Worm (Caenorhabditis elegans): Measurements from ENCODE around the gene pals-37.

pals-37 gene

DNA sequence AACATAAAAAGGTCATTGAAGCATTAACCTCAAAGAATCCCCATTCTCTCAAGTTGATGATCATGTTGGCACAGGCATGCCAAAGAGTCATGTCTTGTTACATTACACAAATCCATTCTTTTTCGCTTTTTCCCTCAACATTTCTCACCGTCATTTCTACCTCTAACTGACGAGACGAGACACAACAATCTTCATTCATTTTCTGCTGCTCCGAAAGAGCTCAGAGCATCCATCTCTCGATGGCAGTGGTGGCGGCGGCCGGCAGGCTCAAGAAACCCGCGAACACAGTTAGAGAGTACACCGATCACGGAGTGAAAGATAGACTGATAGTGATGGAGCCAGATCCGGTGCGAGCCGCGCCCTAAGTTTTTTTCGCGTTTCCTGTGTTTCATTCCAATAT is 35.8 kb upstream of the pals-37 start (continued):
- TF ChIP-seq Y116A8C.19 (tag; optimal IDR thresholded peaks at IDR 0.05; ENCODE audit: borderline replicate concordance) (no peak), ceh-82 (tag; optimal IDR thresholded peaks at IDR 0.05) (no peak), zag-1 (tag; optimal IDR thresholded peaks at IDR 0.05) (no peak), sup-37 (GFP tag; optimal IDR thresholded peaks at IDR 0.05) (no peak), mef-2 (tag; optimal IDR thresholded peaks at IDR 0.05) (no peak), tlp-1 (tag; optimal IDR thresholded peaks at IDR 0.05) (no peak), zip-4 (GFP tag; optimal IDR thresholded peaks at IDR 0.05) (no peak), egl-27 (tag; optimal IDR thresholded peaks at IDR 0.05) (no peak), lin-39 (tag; optimal IDR thresholded peaks at IDR 0.05) (no peak), unc-130 (tag; optimal IDR thresholded peaks at IDR 0.05) (peak; percentile 10), nhr-19 (GFP tag; conservative IDR thresholded peaks at IDR 0.05) (0 out of 2 replicates have a peak, but pooled peaks have one; percentile 10), ztf-11 (tag; optimal IDR thresholded peaks at IDR 0.05) (no peak), lin-14 (GFP tag; optimal IDR thresholded peaks at IDR 0.05) (peak; percentile 70), efl-1 (optimal IDR thresholded peaks at IDR 0.05) (no peak), efl-1 (GFP tag; optimal IDR thresholded peaks at IDR 0.05 in 1 of 2) (no peak), vab-15 (tag; optimal IDR thresholded peaks at IDR 0.05) (no peak), grh-1 (GFP tag; IDR thresholded peaks at IDR 0.05) (no peak), pqm-1 (tag; optimal IDR thresholded peaks at IDR 0.05) (no peak), nhr-11 (tag; optimal IDR thresholded peaks at IDR 0.05) (no peak), snpc-4 (tag; optimal IDR thresholded peaks at IDR 0.05) (no peak), alr-1 (tag; optimal IDR thresholded peaks at IDR 0.05; ENCODE audit: borderline replicate concordance) (no peak), fkh-4 (tag; optimal IDR thresholded peaks at IDR 0.05; ENCODE audit: borderline replicate concordance) (no peak), pag-3 (tag; optimal IDR thresholded peaks at IDR 0.05; ENCODE audit: borderline replicate concordance, insufficient read depth) (peak; percentile 99), ama-1 (optimal IDR thresholded peaks at IDR 0.05) (no peak), nhr-77 (tag; optimal IDR thresholded peaks at IDR 0.05) (no peak), lsy-2 (tag; optimal IDR thresholded peaks at IDR 0.05) (no peak), blmp-1 (tag; optimal IDR thresholded peaks at IDR 0.05) (no peak), lin-35 (GFP tag; optimal IDR thresholded peaks at IDR 0.05) (peak in 1 of 2 experiments; percentile 9), hpl-2 (GFP tag; optimal IDR thresholded peaks at IDR 0.05) (no peak), sptf-1 (tag; optimal IDR thresholded peaks at IDR 0.05) (no peak), nhr-71 (tag; optimal IDR thresholded peaks at IDR 0.05) (peak; percentile 41), ceh-90 (tag; optimal IDR thresholded peaks at IDR 0.05) (no peak), ces-1 (GFP tag; optimal IDR thresholded peaks at IDR 0.05) (no peak), unc-62 (GFP tag; optimal IDR thresholded peaks at IDR 0.05) (no peak), aha-1 (tag; optimal IDR thresholded peaks at IDR 0.05) (no peak), nhr-20 (tag; optimal IDR thresholded peaks at IDR 0.05) (no peak), efl-3 (GFP tag; optimal IDR thresholded peaks at IDR 0.05) (no peak), ets-5 (GFP tag; IDR thresholded peaks at IDR 0.05) (no peak), rnt-1 (tag; optimal IDR thresholded peaks at IDR 0.05) (peak; percentile 61)

ce11 chrV:12475360-12475759 is 34.0 kb upstream of the pals-37 start:
- TF ChIP-seq lin-35 (GFP tag; optimal IDR thresholded peaks at IDR 0.05) (peak in 1 of 2 experiments; percentile 13), C04F5.9 (tag; optimal IDR thresholded peaks at IDR 0.05) (no peak), elt-2 (tag; optimal IDR thresholded peaks at IDR 0.05) (peak; percentile 74)

DNA sequence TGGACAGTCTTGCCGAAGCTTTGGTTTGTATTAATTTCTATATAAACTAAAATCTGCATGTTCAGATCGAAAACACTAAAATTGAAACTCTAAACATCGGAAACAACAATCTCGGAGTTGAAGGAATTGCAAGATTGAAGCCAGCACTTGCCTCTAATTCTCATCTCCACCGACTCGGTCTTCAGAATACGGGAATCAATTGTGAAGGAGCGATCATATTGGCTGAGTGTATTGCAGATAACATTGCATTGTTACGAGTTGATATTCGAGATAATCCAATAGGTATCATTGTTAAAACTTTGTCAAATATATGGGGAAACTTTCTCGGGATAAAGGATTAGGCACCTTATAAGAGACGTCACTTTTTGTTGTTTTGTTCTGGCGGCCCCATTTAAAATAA is 29.0 kb upstream of the pals-37 start:
- no peak for TF ChIP-seq tbx-2 (tag; optimal IDR thresholded peaks at IDR 0.05)
- TF ChIP-seq lin-39 (tag; optimal IDR thresholded peaks at IDR 0.05) = no peak
- TF ChIP-seq nhr-12 (tag; optimal IDR thresholded peaks at IDR 0.05) = no peak
- no peak for TF ChIP-seq pag-3 (tag; optimal IDR thresholded peaks at IDR 0.05; ENCODE audit: borderline replicate concordance, insufficient read depth)
- TF ChIP-seq elt-2 (tag; optimal IDR thresholded peaks at IDR 0.05) = no peak
- no peak for TF ChIP-seq nhr-77 (tag; optimal IDR thresholded peaks at IDR 0.05)
- no peak for TF ChIP-seq fkh-4 (tag; optimal IDR thresholded peaks at IDR 0.05; ENCODE audit: borderline replicate concordance)
- no peak for TF ChIP-seq tlp-1 (tag; optimal IDR thresholded peaks at IDR 0.05)
- no peak for TF ChIP-seq unc-62 (GFP tag; optimal IDR thresholded peaks at IDR 0.05)
- TF ChIP-seq nhr-28 (tag; optimal IDR thresholded peaks at IDR 0.05) = no peak
- TF ChIP-seq jun-1 (tag; optimal IDR thresholded peaks at IDR 0.05) = no peak
- no peak for TF ChIP-seq nhr-20 (tag; optimal IDR thresholded peaks at IDR 0.05)
- TF ChIP-seq snpc-4 (tag; optimal IDR thresholded peaks at IDR 0.05) = no peak
- no peak for TF ChIP-seq vab-15 (tag; optimal IDR thresholded peaks at IDR 0.05)
- no peak for TF ChIP-seq unc-130 (tag; optimal IDR thresholded peaks at IDR 0.05)
- TF ChIP-seq lin-15B (tag; optimal IDR thresholded peaks at IDR 0.05) = no peak
